Worm (Caenorhabditis elegans) whole organism, young adult: ENCODE data around the gene ugt-60.

Experiments used
- B0336.3 ChIP-seq: fragments of 200-800 bp; sonication (Bioruptor generic); IDR thresholded peaks from 2 replicates; pipeline ENCODE4 v1.3.6; 2022; ENCODE audit warnings: missing genetic modification characterization, missing compliant biosample characterization
- D2030.7 ChIP-seq: fragments of 200-800 bp; sonication (Bioruptor generic); IDR thresholded peaks from 2 replicates; pipeline ENCODE4 v1.3.6; 2022; ENCODE audit warnings: missing genetic modification reagents, missing genetic modification characterization, missing compliant biosample characterization
- F10E7.11 ChIP-seq: sonication (generic microtip); optimal IDR thresholded peaks from 2 replicates; lab custom pipeline; 2017; ENCODE audit warnings: mild to moderate bottlenecking, missing genetic modification characterization, moderate library complexity, missing compliant biosample characterization
- F23B12.7 ChIP-seq: sonication (generic microtip); optimal IDR thresholded peaks from 2 replicates; lab custom pipeline; 2017; ENCODE audit warnings: missing genetic modification characterization, mild to moderate bottlenecking, missing compliant biosample characterization, antibody characterized with exemption, moderate library complexity; ENCODE audit not compliant: insufficient read depth
- F33H1.4 ChIP-seq: fragments of 200-800 bp; sonication (Bioruptor generic); IDR thresholded peaks from 2 replicates; pipeline ENCODE4 v1.3.6; 2022; ENCODE audit warnings: missing genetic modification reagents, missing genetic modification characterization, missing compliant biosample characterization
- F39B2.1 ChIP-seq: fragments of 200-800 bp; sonication (Bioruptor generic); IDR thresholded peaks from 2 replicates; pipeline ENCODE4 v1.3.6; 2022; ENCODE audit warnings: missing genetic modification reagents, missing genetic modification characterization, missing compliant biosample characterization
- F55B11.4 ChIP-seq: sonication (generic microtip); optimal IDR thresholded peaks from 2 replicates; lab custom pipeline; 2016; ENCODE audit warnings: missing compliant biosample characterization, missing genetic modification characterization, borderline replicate concordance; ENCODE audit not compliant: insufficient read depth
- K11D2.4 ChIP-seq: fragments of 200-800 bp; sonication (Bioruptor generic); IDR thresholded peaks from 2 replicates; pipeline ENCODE4 v1.3.6; 2022; ENCODE audit warnings: missing genetic modification reagents, missing genetic modification characterization, missing compliant biosample characterization
- T26A5.8 ChIP-seq: sonication (generic microtip); optimal IDR thresholded peaks from 2 replicates; lab custom pipeline; 2016; ENCODE audit warnings: missing genetic modification characterization, missing compliant biosample characterization
- ZK185.1 ChIP-seq: sonication (generic microtip); optimal IDR thresholded peaks from 2 replicates; lab custom pipeline; 2016; ENCODE audit warnings: mild to moderate bottlenecking, missing genetic modification characterization, missing compliant biosample characterization; ENCODE audit not compliant: poor library complexity, severe bottlenecking
- atf-7 ChIP-seq: sonication (generic microtip); optimal IDR thresholded peaks from 2 replicates; lab custom pipeline; 2017; ENCODE audit warnings: mild to moderate bottlenecking, missing genetic modification characterization, missing compliant biosample characterization
- attf-5 ChIP-seq: fragments of 200-800 bp; sonication (Bioruptor generic); optimal IDR thresholded peaks from 2 replicates; lab custom pipeline; 2018; ENCODE audit warnings: mild to moderate bottlenecking, missing genetic modification characterization, missing compliant biosample characterization
- ccch-3 ChIP-seq: fragments of 200-800 bp; sonication (Bioruptor generic); optimal IDR thresholded peaks from 2 replicates; lab custom pipeline; 2018; ENCODE audit warnings: mild to moderate bottlenecking, missing genetic modification characterization, missing compliant biosample characterization
- cebp-1 ChIP-seq, 2 experiments: fragments of 200-800 bp in 1 of 2; sonication (Bioruptor generic) in 1 of 2; sonication (generic microtip) in 1 of 2; IDR thresholded peaks in 1 of 2; optimal IDR thresholded peaks in 1 of 2; 2 replicates each; pipeline versions ENCODE4 v1.3.6 to Lab custom; 2017 to 2022; ENCODE audit warnings: missing compliant biosample characterization in 2 of 2, missing genetic modification characterization in 2 of 2, mild to moderate bottlenecking in 1 of 2, missing genetic modification reagents in 1 of 2, moderate library complexity in 1 of 2
- cebp-2 ChIP-seq: fragments of 200-800 bp; sonication (Bioruptor generic); IDR thresholded peaks from 2 replicates; pipeline ENCODE4 v1.3.6; 2022; ENCODE audit warnings: missing genetic modification characterization, missing compliant biosample characterization
- ceh-100 ChIP-seq: fragments of 200-800 bp; sonication (Bioruptor generic); IDR thresholded peaks from 2 replicates; pipeline ENCODE4 v1.3.6; 2022; ENCODE audit warnings: missing genetic modification reagents, missing genetic modification characterization, missing compliant biosample characterization
- ceh-40 ChIP-seq: fragments of 200-800 bp; sonication (Bioruptor generic); IDR thresholded peaks from 2 replicates; pipeline ENCODE4 v1.3.6; 2022; ENCODE audit warnings: missing genetic modification characterization, missing compliant biosample characterization
- chd-7 ChIP-seq: sonication (generic microtip); optimal IDR thresholded peaks from 2 replicates; lab custom pipeline; 2016; ENCODE audit warnings: mild to moderate bottlenecking, missing genetic modification characterization, moderate library complexity, missing compliant biosample characterization
- die-1 ChIP-seq: sonication (generic microtip); optimal IDR thresholded peaks from 2 replicates; lab custom pipeline; 2016; ENCODE audit warnings: missing genotype, mild to moderate bottlenecking, missing genetic modification characterization, missing compliant biosample characterization
- dpl-1 ChIP-seq: fragments of 150-350 bp; optimal IDR thresholded peaks from 2 replicates; lab custom pipeline; 2014; ENCODE audit warnings: missing biosample characterization, missing genetic modification reagents, missing genetic modification characterization
- him-1 ChIP-seq: sonication (generic microtip); optimal IDR thresholded peaks from 2 replicates; lab custom pipeline; 2016; ENCODE audit warnings: missing genotype, missing genetic modification reagents, missing genetic modification characterization, missing compliant biosample characterization
- hmg-1.2 ChIP-seq: fragments of 200-800 bp; sonication (Bioruptor generic); IDR thresholded peaks from 2 replicates; pipeline ENCODE4 v1.3.6; 2022; ENCODE audit warnings: missing genetic modification reagents, missing genetic modification characterization, missing compliant biosample characterization
- hrde-1 ChIP-seq: sonication (generic microtip); optimal IDR thresholded peaks from 2 replicates; lab custom pipeline; 2016; ENCODE audit warnings: missing genetic modification characterization, mild to moderate bottlenecking, missing compliant biosample characterization, moderate library complexity, missing genotype, missing genetic modification reagents, borderline replicate concordance
- hsf-1 ChIP-seq: fragments of 200-800 bp; sonication (Bioruptor generic); IDR thresholded peaks from 2 replicates; pipeline ENCODE4 v1.3.6; 2022; ENCODE audit warnings: missing genetic modification reagents, missing genetic modification characterization, missing compliant biosample characterization
- lag-1 ChIP-seq: fragments of 200-800 bp; sonication (Bioruptor generic); IDR thresholded peaks from 2 replicates; pipeline ENCODE4 v1.3.6; 2022; ENCODE audit warnings: missing genetic modification reagents, missing genetic modification characterization, missing compliant biosample characterization
- let-526 ChIP-seq: fragments of 200-800 bp; sonication (Bioruptor generic); IDR thresholded peaks from 2 replicates; pipeline ENCODE4 v1.3.6; 2022; ENCODE audit warnings: missing genetic modification reagents, missing genetic modification characterization, missing compliant biosample characterization
- lin-26 ChIP-seq: fragments of 200-800 bp; sonication (Bioruptor generic); IDR thresholded peaks from 2 replicates; pipeline ENCODE4 v1.3.6; 2022; ENCODE audit warnings: missing genetic modification reagents, missing genetic modification characterization, missing compliant biosample characterization
- lin-35 ChIP-seq, 3 experiments: fragments of 150-350 bp in 2 of 3; sonication (generic microtip) in 1 of 3; optimal IDR thresholded peaks; 2 replicates each; lab custom pipeline; 2014 to 2018; ENCODE audit warnings: missing biosample characterization in 3 of 3, missing genetic modification characterization in 3 of 3, missing genetic modification reagents in 3 of 3
- lin-40 ChIP-seq: sonication (generic microtip); optimal IDR thresholded peaks from 2 replicates; lab custom pipeline; 2016; ENCODE audit warnings: missing genetic modification characterization, mild to moderate bottlenecking, missing compliant biosample characterization, missing genotype, missing genetic modification reagents
- lin-54 ChIP-seq: fragments of 200-800 bp; sonication (Bioruptor generic); optimal IDR thresholded peaks from 2 replicates; lab custom pipeline; 2018; ENCODE audit warnings: mild to moderate bottlenecking, missing genetic modification characterization, missing compliant biosample characterization
- lsl-1 ChIP-seq: fragments of 200-800 bp; sonication (Bioruptor generic); optimal IDR thresholded peaks from 2 replicates; lab custom pipeline; 2018; ENCODE audit warnings: mild to moderate bottlenecking, missing genetic modification characterization, moderate library complexity, missing compliant biosample characterization
- madf-3 ChIP-seq: fragments of 200-800 bp; sonication (Bioruptor generic); IDR thresholded peaks from 2 replicates; pipeline ENCODE4 v1.3.6; 2022; ENCODE audit warnings: missing genetic modification reagents, missing genetic modification characterization, missing compliant biosample characterization
- madf-8 ChIP-seq: fragments of 200-800 bp; sonication (Bioruptor generic); conservative IDR thresholded peaks from 2 replicates; pipeline ENCODE4 v1.3.6; 2022; ENCODE audit warnings: missing genetic modification reagents, missing genetic modification characterization, missing compliant biosample characterization
- mcd-1 ChIP-seq: fragments of 200-800 bp; sonication (Bioruptor generic); IDR thresholded peaks from 2 replicates; pipeline ENCODE4 v1.3.6; 2022; ENCODE audit warnings: missing genetic modification reagents, missing genetic modification characterization, missing compliant biosample characterization
- nfyb-1 ChIP-seq: fragments of 200-800 bp; sonication (Bioruptor generic); IDR thresholded peaks from 2 replicates; pipeline ENCODE4 v1.3.6; 2022; ENCODE audit warnings: missing genetic modification reagents, missing genetic modification characterization, missing compliant biosample characterization
- nhr-80 ChIP-seq: sonication (generic microtip); optimal IDR thresholded peaks from 2 replicates; lab custom pipeline; 2016; ENCODE audit warnings: missing genetic modification characterization, missing compliant biosample characterization
- pha-4 ChIP-seq: fragments of 150-350 bp; sonication (generic microtip); optimal IDR thresholded peaks from 2 replicates; lab custom pipeline; 2014; ENCODE audit warnings: missing biosample characterization, missing genetic modification reagents, missing genetic modification characterization
- rcor-1 ChIP-seq: fragments of 200-800 bp; sonication (Bioruptor generic); IDR thresholded peaks from 2 replicates; pipeline ENCODE4 v1.3.6; 2022; ENCODE audit warnings: missing genetic modification reagents, missing genetic modification characterization, missing compliant biosample characterization
- rec-8 ChIP-seq, 2 experiments: sonication (generic microtip); optimal IDR thresholded peaks; 2 replicates each; lab custom pipeline; 2016; ENCODE audit warnings: mild to moderate bottlenecking in 2 of 2, missing genetic modification characterization in 2 of 2, missing genetic modification reagents in 2 of 2, missing genotype in 2 of 2, missing biosample characterization in 1 of 2, missing compliant biosample characterization in 1 of 2, moderate library complexity in 1 of 2
- snpc-1.3 ChIP-seq: sonication (generic microtip); optimal IDR thresholded peaks from 2 replicates; lab custom pipeline; 2017; ENCODE audit warnings: missing genetic modification characterization, mild to moderate bottlenecking, missing compliant biosample characterization, antibody characterized with exemption, moderate library complexity, missing genotype, missing genetic modification reagents; ENCODE audit not compliant: insufficient read depth
- snpc-3.4 ChIP-seq: sonication (generic microtip); optimal IDR thresholded peaks from 2 replicates; lab custom pipeline; 2017; ENCODE audit warnings: missing genetic modification characterization, mild to moderate bottlenecking, missing compliant biosample characterization, antibody characterized with exemption, moderate library complexity, missing genotype, missing genetic modification reagents
- sptf-2 ChIP-seq: fragments of 200-800 bp; sonication (Bioruptor generic); optimal IDR thresholded peaks from 2 replicates; lab custom pipeline; 2018; ENCODE audit warnings: mild to moderate bottlenecking, missing genetic modification characterization, missing compliant biosample characterization
- tbp1 ChIP-seq: fragments of 200-800 bp; sonication (Bioruptor generic); optimal IDR thresholded peaks from 2 replicates; lab custom pipeline; 2018; ENCODE audit warnings: mild to moderate bottlenecking, missing genetic modification characterization, missing compliant biosample characterization
- tlf-1 ChIP-seq: fragments of 200-800 bp; sonication (Bioruptor generic); optimal IDR thresholded peaks from 2 replicates; lab custom pipeline; 2018; ENCODE audit warnings: mild to moderate bottlenecking, missing genetic modification characterization, missing compliant biosample characterization
- xnd-1 ChIP-seq: sonication (generic microtip); optimal IDR thresholded peaks from 2 replicates; lab custom pipeline; 2016; ENCODE audit warnings: missing genotype, missing genetic modification reagents, missing genetic modification characterization, missing compliant biosample characterization
- ztf-25 ChIP-seq: fragments of 200-800 bp; sonication (Bioruptor generic); IDR thresholded peaks from 2 replicates; pipeline ENCODE4 v1.3.6; 2022; ENCODE audit warnings: missing genetic modification reagents, missing genetic modification characterization, missing compliant biosample characterization

The ugt-60 gene

DNA sequence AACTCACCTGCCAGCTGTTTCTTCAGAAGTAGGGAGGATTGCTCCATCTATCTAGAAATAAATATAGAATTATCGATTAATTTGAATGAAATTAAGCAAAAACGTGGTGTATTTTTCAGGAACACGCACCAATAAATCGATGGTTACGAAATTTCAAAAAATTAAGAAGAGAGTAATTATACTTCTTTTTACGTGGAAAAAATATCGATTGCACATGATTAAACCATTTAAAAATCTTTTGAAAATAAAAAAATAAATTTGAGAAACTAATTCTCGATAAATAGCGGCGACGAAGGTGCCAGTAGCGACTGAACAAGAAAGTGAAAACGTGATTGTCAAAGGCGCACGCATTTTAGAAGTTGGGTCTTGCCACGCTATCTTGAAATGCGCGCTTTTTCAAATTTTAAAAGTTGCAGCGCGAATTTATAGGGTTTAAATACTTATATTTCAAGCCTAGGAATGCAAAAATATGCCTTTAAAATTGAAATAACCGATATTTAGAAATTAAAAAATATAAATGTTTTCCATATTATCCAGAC, 47.7 kb downstream of the ugt-60 start, which contains the start of gene ubc-7 (continued):
- TF ChIP-seq lsl-1 (GFP tag; lab: Kevin White, UChicago) = peak; percentile 69
- no peak for TF ChIP-seq F39B2.1 (GFP tag; lab: Robert Waterston, UW)
- TF ChIP-seq lag-1 (GFP tag; lab: Robert Waterston, UW) = no peak
- no peak for TF ChIP-seq F55B11.4
- TF ChIP-seq die-1 (tag; lab: Kevin White, UChicago) = no peak
- TF ChIP-seq rcor-1 (GFP tag; lab: Robert Waterston, UW) = peak; percentile 70
- peak; percentile 71 for TF ChIP-seq snpc-3.4 (tag; lab: Kevin White, UChicago)
- TF ChIP-seq madf-8 (GFP tag; lab: Robert Waterston, UW) = peak; percentile 92
- peak; percentile 43; the same call in 1 of the 2 replicates for TF ChIP-seq nfyb-1 (GFP tag; lab: Robert Waterston, UW)
- peak; percentile 79 for TF ChIP-seq xnd-1 (tag; lab: Kevin White, UChicago)
- no peak for TF ChIP-seq T26A5.8 (tag; lab: Kevin White, UChicago)
- peak; percentile 42; the same call in 1 of the 2 replicates for TF ChIP-seq B0336.3 (GFP tag; lab: Robert Waterston, UW)
- TF ChIP-seq cebp-1 (GFP tag; IDR thresholded peaks at IDR 0.05; lab: Robert Waterston, UW) = no peak
- TF ChIP-seq cebp-1 (tag; optimal IDR thresholded peaks at IDR 0.05; lab: Kevin White, UChicago) = peak; percentile 71
- TF ChIP-seq ceh-40 (GFP tag; lab: Robert Waterston, UW) = no peak
- peak; percentile 95 for TF ChIP-seq dpl-1
- TF ChIP-seq mcd-1 (GFP tag; lab: Robert Waterston, UW) = peak; percentile 80
- TF ChIP-seq chd-7 (tag; lab: Kevin White, UChicago) = no peak
- no peak for TF ChIP-seq sptf-2 (GFP tag; lab: Kevin White, UChicago)
- TF ChIP-seq hrde-1 = no peak
- no peak for TF ChIP-seq cebp-2
- TF ChIP-seq madf-3 (GFP tag; lab: Robert Waterston, UW) = peak; percentile 30; the same call in 1 of the 2 replicates
- TF ChIP-seq ccch-3 (GFP tag; lab: Kevin White, UChicago) = no peak
- TF ChIP-seq nhr-80 (tag; lab: Kevin White, UChicago) = peak; percentile 22
- TF ChIP-seq let-526 (GFP tag; lab: Robert Waterston, UW) = 0 out of 2 replicates have a peak, but pooled peaks have one; percentile 6
- TF ChIP-seq F33H1.4 (GFP tag; lab: Robert Waterston, UW) = peak; percentile 97
- TF ChIP-seq lin-40 (tag; lab: Kevin White, UChicago) = peak; percentile 52
- TF ChIP-seq atf-7 = peak; percentile 23
- TF ChIP-seq hmg-1.2 = peak; percentile 48
- peak; percentile 68 for TF ChIP-seq F23B12.7 (tag; lab: Kevin White, UChicago)
- TF ChIP-seq tbp1 = peak; percentile 56
- TF ChIP-seq him-1 (tag; lab: Kevin White, UChicago) = peak; percentile 24
- peak; percentile 77; the same call in 1 of the 2 replicates for TF ChIP-seq D2030.7 (GFP tag; lab: Robert Waterston, UW)
- TF ChIP-seq hsf-1 = peak; percentile 79
- no peak for TF ChIP-seq K11D2.4 (GFP tag; lab: Robert Waterston, UW)
- no peak for TF ChIP-seq pha-4 (tag; lab: Kevin White, UChicago)
- peak; percentile 95 for TF ChIP-seq lin-54 (GFP tag; lab: Kevin White, UChicago)
- peak; percentile 50 to 91 (median 79) for TF ChIP-seq lin-35 (GFP tag; optimal IDR thresholded peaks at IDR 0.05; lab: Kevin White, UChicago)
- TF ChIP-seq lin-26 (GFP tag; lab: Robert Waterston, UW) = no peak
- TF ChIP-seq snpc-1.3 (tag; lab: Kevin White, UChicago) = peak; percentile 22
- no peak for TF ChIP-seq rec-8 (tag; optimal IDR thresholded peaks at IDR 0.05; lab: Kevin White, UChicago)
- peak; percentile 68 for TF ChIP-seq tlf-1
- TF ChIP-seq ztf-25 (GFP tag; lab: Robert Waterston, UW) = no peak
- peak; percentile 63 for TF ChIP-seq ZK185.1 (tag; lab: Kevin White, UChicago)
- TF ChIP-seq attf-5 = peak; percentile 72
- TF ChIP-seq F10E7.11 (tag; lab: Kevin White, UChicago) = no peak
- peak; percentile 19; the same call in 1 of the 2 replicates for TF ChIP-seq ceh-100 (GFP tag; lab: Robert Waterston, UW)
